Worm (Caenorhabditis elegans) whole organism, L2 larva: Measurements from ENCODE around the gene ptr-19.

Source experiments
- C34F6.9 ChIP-seq: fragments of 150-350 bp; optimal IDR thresholded peaks from 2 replicates; lab custom pipeline; 2014; ENCODE audit warnings: missing biosample characterization, missing genetic modification characterization
- F13H6.1 ChIP-seq: sonication (generic microtip); optimal IDR thresholded peaks from 2 replicates; lab custom pipeline; 2016; ENCODE audit warnings: missing genetic modification characterization, missing compliant biosample characterization
- R02D3.7 ChIP-seq: fragments of 150-350 bp; optimal IDR thresholded peaks from 2 replicates; lab custom pipeline; 2014; ENCODE audit warnings: missing biosample characterization, missing genetic modification characterization
- Y55F3AM.14 ChIP-seq: fragments of 200-800 bp; sonication (Bioruptor generic); optimal IDR thresholded peaks from 2 replicates; lab custom pipeline; 2018; ENCODE audit warnings: mild to moderate bottlenecking, missing genetic modification characterization, missing compliant biosample characterization
- ZK546.5 ChIP-seq: sonication (generic microtip); optimal IDR thresholded peaks from 2 replicates; lab custom pipeline; 2017; ENCODE audit warnings: missing biosample characterization, missing genetic modification characterization
- alr-1 ChIP-seq: fragments of 150-350 bp; optimal IDR thresholded peaks from 2 replicates; lab custom pipeline; 2014; ENCODE audit warnings: missing biosample characterization, missing genetic modification characterization
- ama-1 ChIP-seq: fragments of 150-350 bp; optimal IDR thresholded peaks from 2 replicates; lab custom pipeline; 2018; ENCODE audit warnings: inconsistent platforms
- blmp-1 ChIP-seq: sonication (generic microtip); optimal IDR thresholded peaks from 2 replicates; lab custom pipeline; 2017; ENCODE audit warnings: missing genetic modification characterization, mild to moderate bottlenecking, missing compliant biosample characterization, antibody characterized with exemption, moderate library complexity; ENCODE audit not compliant: insufficient read depth
- ceh-16 ChIP-seq: fragments of 150-350 bp; optimal IDR thresholded peaks from 2 replicates; lab custom pipeline; 2014; ENCODE audit warnings: missing biosample characterization, missing genetic modification characterization
- ceh-82 ChIP-seq: fragments of 150-350 bp; optimal IDR thresholded peaks from 2 replicates; lab custom pipeline; 2014; ENCODE audit warnings: missing biosample characterization, missing genetic modification characterization
- crh-2 ChIP-seq: sonication (generic microtip); optimal IDR thresholded peaks from 2 replicates; lab custom pipeline; 2017; ENCODE audit warnings: missing biosample characterization, missing genetic modification characterization
- dmd-4 ChIP-seq: sonication (generic microtip); optimal IDR thresholded peaks from 2 replicates; lab custom pipeline; 2017; ENCODE audit warnings: missing biosample characterization, missing genetic modification characterization
- egl-27 ChIP-seq: sonication (generic microtip); optimal IDR thresholded peaks from 3 replicates; lab custom pipeline; 2017; ENCODE audit warnings: missing biosample characterization, missing genetic modification reagents, missing genetic modification characterization
- elt-3 ChIP-seq: sonication (generic microtip); optimal IDR thresholded peaks from 2 replicates; lab custom pipeline; 2017; ENCODE audit warnings: missing biosample characterization, missing genetic modification characterization
- fos-1 ChIP-seq: fragments of 150-350 bp; optimal IDR thresholded peaks from 2 replicates; lab custom pipeline; 2014; ENCODE audit warnings: missing biosample characterization, missing genetic modification characterization
- gmeb-1 ChIP-seq: fragments of 150-350 bp; optimal IDR thresholded peaks from 2 replicates; lab custom pipeline; 2014; ENCODE audit warnings: missing biosample characterization, missing genetic modification characterization
- lin-11 ChIP-seq: fragments of 150-350 bp; sonication (generic microtip); optimal IDR thresholded peaks from 2 replicates; lab custom pipeline; 2014; ENCODE audit warnings: missing biosample characterization, missing genetic modification characterization, inconsistent platforms, mixed read lengths
- lin-13 ChIP-seq: fragments of 150-350 bp; optimal IDR thresholded peaks from 2 replicates; lab custom pipeline; 2014; ENCODE audit warnings: missing biosample characterization, missing genetic modification reagents, missing genetic modification characterization
- mab-5 ChIP-seq: fragments of 150-350 bp; optimal IDR thresholded peaks from 2 replicates; lab custom pipeline; 2014; ENCODE audit warnings: missing biosample characterization, missing genetic modification characterization
- mbf-1 ChIP-seq: sonication (generic microtip); optimal IDR thresholded peaks from 2 replicates; lab custom pipeline; 2017; ENCODE audit warnings: missing biosample characterization, missing genetic modification characterization
- mdl-1 ChIP-seq, 2 experiments: fragments of 150-350 bp in 1 of 2; sonication (generic microtip) in 1 of 2; optimal IDR thresholded peaks; 2 replicates each; lab custom pipeline; 2017; ENCODE audit warnings: missing biosample characterization in 2 of 2, missing genetic modification characterization in 2 of 2
- nhr-10 ChIP-seq: sonication (generic microtip); optimal IDR thresholded peaks from 2 replicates; lab custom pipeline; 2017; ENCODE audit warnings: missing biosample characterization, missing genetic modification characterization
- nhr-12 ChIP-seq: fragments of 150-350 bp; optimal IDR thresholded peaks from 2 replicates; lab custom pipeline; 2014; ENCODE audit warnings: missing biosample characterization, missing genetic modification characterization
- nhr-129 ChIP-seq: fragments of 150-350 bp; optimal IDR thresholded peaks from 2 replicates; lab custom pipeline; 2014; ENCODE audit warnings: missing biosample characterization, missing genetic modification characterization
- nhr-21 ChIP-seq: fragments of 150-350 bp; optimal IDR thresholded peaks from 2 replicates; lab custom pipeline; 2014; ENCODE audit warnings: missing biosample characterization, missing genetic modification characterization
- nhr-237 ChIP-seq: fragments of 150-350 bp; optimal IDR thresholded peaks from 2 replicates; lab custom pipeline; 2014; ENCODE audit warnings: missing biosample characterization, missing genetic modification characterization
- nhr-25 ChIP-seq: fragments of 150-350 bp; sonication (generic microtip); optimal IDR thresholded peaks from 3 replicates; lab custom pipeline; 2014; ENCODE audit warnings: missing biosample characterization, missing genetic modification characterization
- nhr-6 ChIP-seq: fragments of 150-350 bp; optimal IDR thresholded peaks from 2 replicates; lab custom pipeline; 2014; ENCODE audit warnings: missing biosample characterization, missing genetic modification characterization
- sem-4 ChIP-seq: fragments of 150-350 bp; optimal IDR thresholded peaks from 2 replicates; lab custom pipeline; 2014; ENCODE audit warnings: missing biosample characterization, missing genetic modification reagents, missing genetic modification characterization
- sma-3 ChIP-seq: sonication (generic microtip); optimal IDR thresholded peaks from 2 replicates; lab custom pipeline; 2016; ENCODE audit warnings: missing genetic modification reagents, missing genetic modification characterization, missing compliant biosample characterization
- sma-9 ChIP-seq, 2 experiments: fragments of 150-350 bp in 1 of 2; sonication (generic microtip) in 1 of 2; optimal IDR thresholded peaks; 2 replicates each; lab custom pipeline; 2014 to 2016; ENCODE audit warnings: missing genetic modification characterization in 2 of 2, mild to moderate bottlenecking in 1 of 2, missing biosample characterization in 1 of 2, missing compliant biosample characterization in 1 of 2, missing genetic modification reagents in 1 of 2, moderate library complexity in 1 of 2
- snpc-4 ChIP-seq: fragments of 150-350 bp; optimal IDR thresholded peaks from 2 replicates; lab custom pipeline; 2014; ENCODE audit warnings: missing biosample characterization, missing genetic modification characterization
- unc-39 ChIP-seq: fragments of 150-350 bp; optimal IDR thresholded peaks from 2 replicates; lab custom pipeline; 2014; ENCODE audit warnings: missing biosample characterization, missing genetic modification characterization
- unc-55 ChIP-seq: fragments of 150-350 bp; sonication (generic microtip); optimal IDR thresholded peaks from 3 replicates; lab custom pipeline; 2014; ENCODE audit warnings: missing biosample characterization, missing genetic modification reagents, missing genetic modification characterization
- ztf-1 ChIP-seq: fragments of 200-800 bp; sonication (Bioruptor generic); conservative IDR thresholded peaks from 2 replicates; pipeline ENCODE4 v1.3.6; 2022; ENCODE audit warnings: missing genetic modification characterization, missing compliant biosample characterization
- ztf-11 ChIP-seq: sonication (generic microtip); optimal IDR thresholded peaks from 2 replicates; lab custom pipeline; 2017; ENCODE audit warnings: missing biosample characterization, missing genetic modification characterization

ptr-19 gene

ce11 chrIII:10781553-10781952, at the start of gene ptr-19:
Gene ptr-19, plus strand, starts transcription at chrIII:10781853.
- TF ChIP-seq unc-39 (tag; lab: Kevin White, UChicago) (no peak), fos-1 (no peak), nhr-129 (tag; lab: Kevin White, UChicago) (no peak), ZK546.5 (no peak), lin-13 (GFP tag; lab: Kevin White, UChicago) (no peak), crh-2 (tag; lab: Kevin White, UChicago) (no peak), ztf-11 (tag; lab: Kevin White, UChicago) (no peak), sma-3 (no peak), lin-11 (no peak), nhr-25 (tag; lab: Kevin White, UChicago) (no peak), elt-3 (tag; lab: Kevin White, UChicago) (no peak), mdl-1 (tag; optimal IDR thresholded peaks at IDR 0.05; lab: Kevin White, UChicago) (no peak), sem-4 (tag; lab: Kevin White, UChicago) (no peak), mbf-1 (tag; lab: Kevin White, UChicago) (no peak), nhr-237 (tag; lab: Kevin White, UChicago) (no peak), snpc-4 (tag; lab: Kevin White, UChicago) (no peak), ceh-82 (tag; lab: Kevin White, UChicago) (no peak), F13H6.1 (no peak), nhr-12 (tag; lab: Kevin White, UChicago) (no peak)
- TF ChIP-seq, all 48 proteins: peak for 0

- no peak for TF ChIP-seq ama-1
- TF ChIP-seq ztf-1, result no peak
- no peak for TF ChIP-seq nhr-21 (tag; lab: Kevin White, UChicago)
- no peak for TF ChIP-seq unc-55
- no peak for TF ChIP-seq nhr-10 (tag; lab: Kevin White, UChicago)
- TF ChIP-seq nhr-6 (tag; lab: Kevin White, UChicago), result no peak
- no peak for TF ChIP-seq snpc-4 (tag; lab: Kevin White, UChicago)
- TF ChIP-seq mab-5, result no peak
Measured at ce11 chrIII:10733300-10733699, 48.4 kb upstream of the ptr-19 start.

- TF ChIP-seq sma-9 (GFP tag; optimal IDR thresholded peaks at IDR 0.05; lab: Kevin White, UChicago), result peak; percentile 9
- TF ChIP-seq sma-9 (tag; optimal IDR thresholded peaks at IDR 0.05; lab: Kevin White, UChicago), result no peak
- TF ChIP-seq nhr-10 (tag; lab: Kevin White, UChicago), result no peak
- TF ChIP-seq, all 48 proteins: peak for 1
Measured at ce11 chrIII:10734511-10735233, 47.0 kb upstream of the ptr-19 start.

ce11 chrIII:10736322-10736985, 45.2 kb upstream of the ptr-19 start:
- no peak for TF ChIP-seq mdl-1 (tag; optimal IDR thresholded peaks at IDR 0.05; lab: Kevin White, UChicago)
- TF ChIP-seq sma-3, result peak; percentile 9
- TF ChIP-seq nhr-25 (tag; lab: Kevin White, UChicago), result peak; percentile 8

ce11 chrIII:10738081-10738480, 43.6 kb upstream of the ptr-19 start:
- no peak for TF ChIP-seq snpc-4 (tag; lab: Kevin White, UChicago)
- TF ChIP-seq nhr-237 (tag; lab: Kevin White, UChicago), result no peak
- TF ChIP-seq gmeb-1 (tag; lab: Kevin White, UChicago), result no peak
- TF ChIP-seq elt-3 (tag; lab: Kevin White, UChicago), result no peak
- TF ChIP-seq egl-27 (tag; lab: Kevin White, UChicago), result no peak
- TF ChIP-seq unc-39 (tag; lab: Kevin White, UChicago), result no peak
- TF ChIP-seq R02D3.7 (tag; lab: Kevin White, UChicago), result no peak
- TF ChIP-seq ZK546.5, result no peak
- TF ChIP-seq ama-1, result no peak
- no peak for TF ChIP-seq Y55F3AM.14 (GFP tag; lab: Kevin White, UChicago)
- TF ChIP-seq blmp-1 (tag; lab: Kevin White, UChicago), result no peak
- no peak for TF ChIP-seq nhr-12 (tag; lab: Kevin White, UChicago)
- no peak for TF ChIP-seq C34F6.9
- no peak for TF ChIP-seq ceh-16 (tag; lab: Kevin White, UChicago)
- TF ChIP-seq nhr-6 (tag; lab: Kevin White, UChicago), result no peak
- no peak for TF ChIP-seq alr-1 (tag; lab: Kevin White, UChicago)
- no peak for TF ChIP-seq dmd-4
